Worm (Caenorhabditis elegans) whole organism, L4/young adult: ENCODE data around the gene nhr-106.

Experiments
- W03F9.2 ChIP-seq: fragments of 150-350 bp; optimal IDR thresholded peaks from 2 replicates; lab custom pipeline; 2014; ENCODE audit warnings: missing biosample characterization, missing genetic modification characterization
- dao-5 ChIP-seq: sonication (generic microtip); optimal IDR thresholded peaks from 2 replicates; lab custom pipeline; 2016; ENCODE audit warnings: missing genotype, missing genetic modification characterization, moderate library complexity, missing compliant biosample characterization
- him-1 ChIP-seq: sonication (generic microtip); optimal IDR thresholded peaks from 2 replicates; lab custom pipeline; 2016; ENCODE audit warnings: missing genotype, missing genetic modification reagents, missing genetic modification characterization, missing compliant biosample characterization

nhr-106 gene

ce11 chrV:468460-468859 lies 21.0 kb upstream of the nhr-106 start, which contains the start of gene srbc-57:
TSS of gene srbc-57 (minus strand) at chrV:468560.
- TF ChIP-seq him-1 (tag; lab: Kevin White, UChicago) (no peak), dao-5 (tag; lab: Kevin White, UChicago) (no peak), W03F9.2 (no peak)

ce11 chrV:472589-472988 lies 16.8 kb upstream of the nhr-106 start, which contains the start of gene srt-31:
TSS of gene srt-31 (plus strand) at chrV:472889.
- TF ChIP-seq dao-5 (tag; lab: Kevin White, UChicago) (no peak), W03F9.2 (no peak), him-1 (tag; lab: Kevin White, UChicago) (no peak)

- TF ChIP-seq W03F9.2, result no peak
- no peak for TF ChIP-seq dao-5 (tag; lab: Kevin White, UChicago)
- TF ChIP-seq him-1 (tag; lab: Kevin White, UChicago), result no peak
Measured at ce11 chrV:474516-474915, 14.9 kb upstream of the nhr-106 start, which contains the start of gene nhr-99. TSS of gene nhr-99 (plus strand) at chrV:474778.

ce11 chrV:477664-478212 lies 11.7 kb upstream of the nhr-106 start, which contains the start of gene nhr-55:
TSS of gene nhr-55 (plus strand) at chrV:478162.
- TF ChIP-seq him-1 (tag; lab: Kevin White, UChicago) (no peak), W03F9.2 (no peak), dao-5 (tag; lab: Kevin White, UChicago) (no peak)

- TF ChIP-seq W03F9.2 (no peak), him-1 (tag; lab: Kevin White, UChicago) (no peak), dao-5 (tag; lab: Kevin White, UChicago) (no peak)
Measured at ce11 chrV:479046-479445, 10.4 kb upstream of the nhr-106 start.

- TF ChIP-seq dao-5 (tag; lab: Kevin White, UChicago) (no peak), him-1 (tag; lab: Kevin White, UChicago) (no peak), W03F9.2 (no peak)
Measured at ce11 chrV:482860-483259, 6.6 kb upstream of the nhr-106 start.

ce11 chrV:483289-483795 lies 6.1 kb upstream of the nhr-106 start, which contains the start of gene nhr-130:
TSS of gene nhr-130 (minus strand) at chrV:483339.
- TF ChIP-seq dao-5 (tag; lab: Kevin White, UChicago) (no peak), him-1 (tag; lab: Kevin White, UChicago) (no peak), W03F9.2 (no peak)

- TF ChIP-seq dao-5 (tag; lab: Kevin White, UChicago) (no peak), W03F9.2 (no peak), him-1 (tag; lab: Kevin White, UChicago) (no peak)
Measured at ce11 chrV:484285-484890, 5.0 kb upstream of the nhr-106 start, which contains the start of gene nhr-212. TSS of gene nhr-212 (plus strand) at chrV:484857.

ce11 chrV:486684-487083 lies 2.7 kb upstream of the nhr-106 start, which contains the start of gene nhr-211:
TSS of gene nhr-211 (plus strand) at chrV:486984.
- TF ChIP-seq dao-5 (tag; lab: Kevin White, UChicago), result no peak
- TF ChIP-seq W03F9.2, result no peak

ce11 chrV:487980-488379 lies 1.4 kb upstream of the nhr-106 start:
- TF ChIP-seq him-1 (tag; lab: Kevin White, UChicago), result no peak
- no peak for TF ChIP-seq dao-5 (tag; lab: Kevin White, UChicago)
- TF ChIP-seq W03F9.2, result no peak

- no peak for TF ChIP-seq W03F9.2
- no peak for TF ChIP-seq dao-5 (tag; lab: Kevin White, UChicago)
- no peak for TF ChIP-seq him-1 (tag; lab: Kevin White, UChicago)
Measured at ce11 chrV:491432-491831, 2.0 kb downstream of the nhr-106 start, which contains the start of gene str-196. TSS of gene str-196 (plus strand) at chrV:491732.

- TF ChIP-seq W03F9.2, result no peak
- TF ChIP-seq him-1 (tag; lab: Kevin White, UChicago), result no peak
- no peak for TF ChIP-seq dao-5 (tag; lab: Kevin White, UChicago)
Measured at ce11 chrV:494284-494683, 4.9 kb downstream of the nhr-106 start, which contains the start of gene nhr-131. TSS of gene nhr-131 (plus strand) at chrV:494370.

ce11 chrV:497399-497798 lies 8.0 kb downstream of the nhr-106 start, which contains the start of gene T01G6.1:
TSS of gene T01G6.1 (plus strand) at chrV:497699.
- TF ChIP-seq dao-5 (tag; lab: Kevin White, UChicago) (no peak), W03F9.2 (no peak), him-1 (tag; lab: Kevin White, UChicago) (no peak)

ce11 chrV:500535-500934 lies 11.1 kb downstream of the nhr-106 start:
- no peak for TF ChIP-seq him-1 (tag; lab: Kevin White, UChicago)
- TF ChIP-seq W03F9.2, result no peak
- TF ChIP-seq dao-5 (tag; lab: Kevin White, UChicago), result no peak
